Fruit fly (Drosophila melanogaster) whole organism, pupa: ENCODE measurements around the gene CG17321.

Source experiments
- CG12605 ChIP-seq: fragments of 200-800 bp; sonication (Bioruptor generic); IDR thresholded peaks from 2 replicates; pipeline ENCODE4 v1.3.6; 2022; ENCODE audit warnings: missing biosample characterization, missing genetic modification characterization
- EcR ChIP-seq: fragments of 200-800 bp; sonication (Bioruptor generic); optimal IDR thresholded peaks from 3 replicates; lab custom pipeline; 2019; ENCODE audit warnings: missing biosample characterization, missing genetic modification characterization, mild to moderate bottlenecking, moderate library complexity, missing genetic modification reagents

DNA sequence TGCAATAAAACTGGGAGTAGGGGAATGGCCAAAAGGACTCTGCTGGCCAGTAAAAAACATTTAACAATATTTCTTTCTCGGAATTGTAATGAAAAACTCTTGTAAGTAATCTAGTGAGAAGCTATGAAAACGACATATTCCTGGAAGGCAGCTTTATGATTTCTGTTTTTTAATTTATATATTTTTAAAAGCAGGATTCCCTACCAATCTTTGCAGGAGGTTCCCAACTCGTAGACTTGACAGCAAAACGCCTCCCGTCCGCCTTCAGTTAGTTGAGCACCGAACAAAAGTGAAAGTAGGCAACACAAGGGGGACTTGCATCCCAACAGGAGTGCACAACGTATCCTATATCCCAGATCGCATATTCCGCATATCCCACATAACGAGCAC, 39.7 kb upstream of the CG17321 start, which contains the start of gene CG43814:
- TF ChIP-seq EcR = no peak
- no peak for TF ChIP-seq CG12605 (GFP tag; lab: Robert Waterston, UW)
